Fruit fly (Drosophila melanogaster) whole organism, embryonic: ENCODE results near the gene mask.

ENCODE experiments used
- ATbp ChIP-seq: fragments of 200-800 bp; sonication (Bioruptor generic); optimal IDR thresholded peaks from 2 replicates; lab custom pipeline; 2017; ENCODE audit warnings: missing biosample characterization, mild to moderate bottlenecking, missing genetic modification characterization, missing genetic modification reagents
- Abd-B ChIP-seq: fragments of 200-800 bp; sonication (Bioruptor generic); optimal IDR thresholded peaks from 2 replicates; lab custom pipeline; 2018; ENCODE audit warnings: missing biosample characterization, mild to moderate bottlenecking, missing genetic modification characterization, moderate library complexity
- Atf-2 ChIP-seq: fragments of 200-800 bp; sonication (Bioruptor generic); optimal IDR thresholded peaks from 2 replicates; lab custom pipeline; 2016; ENCODE audit warnings: missing biosample characterization, missing genetic modification characterization
- Bdp1 ChIP-seq: fragments of 200-800 bp; sonication (Bioruptor generic); optimal IDR thresholded peaks from 3 replicates; lab custom pipeline; 2016; ENCODE audit warnings: missing biosample characterization, missing genetic modification characterization
- CG10267 ChIP-seq: fragments of 200-800 bp; sonication (Bioruptor generic); optimal IDR thresholded peaks from 2 replicates; lab custom pipeline; 2018; ENCODE audit warnings: missing biosample characterization, mild to moderate bottlenecking, missing genetic modification characterization, moderate library complexity
- CG11085 ChIP-seq: fragments of 200-800 bp; sonication (Bioruptor generic); IDR thresholded peaks from 2 replicates; pipeline ENCODE4 v1.3.6; 2022; ENCODE audit warnings: missing biosample characterization, missing genetic modification characterization
- CG11723 ChIP-seq: fragments of 200-800 bp; sonication (Bioruptor generic); optimal IDR thresholded peaks from 2 replicates; lab custom pipeline; 2017; ENCODE audit warnings: missing biosample characterization, mild to moderate bottlenecking, missing genetic modification characterization
- CG1233 ChIP-seq: fragments of 200-800 bp; sonication (Bioruptor generic); optimal IDR thresholded peaks from 4 replicates; lab custom pipeline; 2018; ENCODE audit warnings: missing biosample characterization, mild to moderate bottlenecking, missing genetic modification characterization
- CG13123 ChIP-seq: fragments of 200-800 bp; sonication (Bioruptor generic); optimal IDR thresholded peaks from 2 replicates; lab custom pipeline; 2016; ENCODE audit warnings: missing biosample characterization, missing genetic modification characterization
- CG1603 ChIP-seq: fragments of 200-800 bp; sonication (Bioruptor generic); optimal IDR thresholded peaks from 2 replicates; lab custom pipeline; 2019; ENCODE audit warnings: missing biosample characterization, mild to moderate bottlenecking, missing genetic modification characterization, moderate library complexity
- CG1647 ChIP-seq: fragments of 200-800 bp; sonication (Bioruptor generic); optimal IDR thresholded peaks from 3 replicates; lab custom pipeline; 2016; ENCODE audit warnings: missing biosample characterization, missing genetic modification characterization
- CG16815 ChIP-seq: fragments of 200-800 bp; sonication (Bioruptor generic); optimal IDR thresholded peaks from 3 replicates; lab custom pipeline; 2017; ENCODE audit warnings: missing biosample characterization, mild to moderate bottlenecking, missing genetic modification characterization
- CG17359 ChIP-seq: fragments of 200-800 bp; sonication (Bioruptor generic); optimal IDR thresholded peaks from 3 replicates; lab custom pipeline; 2018; ENCODE audit warnings: missing biosample characterization, mild to moderate bottlenecking, missing genetic modification characterization, moderate library complexity
- CG17361 ChIP-seq: fragments of 200-800 bp; sonication (Bioruptor generic); IDR thresholded peaks from 3 replicates; pipeline ENCODE4 v1.3.6; 2022; ENCODE audit warnings: missing biosample characterization, missing genetic modification characterization
- CG18011 ChIP-seq: fragments of 200-800 bp; sonication (Bioruptor generic); optimal IDR thresholded peaks from 2 replicates; lab custom pipeline; 2017; ENCODE audit warnings: missing biosample characterization, missing genetic modification characterization, mild to moderate bottlenecking, moderate library complexity, missing genotype
- CG3281 ChIP-seq: fragments of 200-800 bp; sonication (Bioruptor generic); optimal IDR thresholded peaks from 3 replicates; lab custom pipeline; 2017; ENCODE audit warnings: missing biosample characterization, mild to moderate bottlenecking, missing genetic modification characterization
- CG3995 ChIP-seq: fragments of 200-800 bp; sonication (Bioruptor generic); optimal IDR thresholded peaks from 3 replicates; lab custom pipeline; 2016; ENCODE audit warnings: missing biosample characterization, missing genetic modification characterization
- CG4360 ChIP-seq: fragments of 200-800 bp; sonication (Bioruptor generic); IDR thresholded peaks from 2 replicates; pipeline ENCODE4 v1.3.6; 2022; ENCODE audit warnings: missing biosample characterization, missing genetic modification characterization
- CG5180 ChIP-seq: fragments of 200-800 bp; sonication (Bioruptor generic); optimal IDR thresholded peaks from 3 replicates; lab custom pipeline; 2017; ENCODE audit warnings: missing biosample characterization, missing genetic modification characterization, mild to moderate bottlenecking, moderate library complexity, missing genetic modification reagents
- CG6272 ChIP-seq: fragments of 200-800 bp; sonication (Bioruptor generic); IDR thresholded peaks from 2 replicates; pipeline ENCODE4 v1.3.6; 2022; ENCODE audit warnings: missing biosample characterization, missing genetic modification characterization
- CG7963 ChIP-seq: fragments of 200-800 bp; sonication (Bioruptor generic); IDR thresholded peaks from 3 replicates; pipeline ENCODE4 v1.3.6; 2022; ENCODE audit warnings: missing biosample characterization, missing genetic modification characterization; ENCODE audit not compliant: partially characterized antibody
- CG7987 ChIP-seq: fragments of 200-800 bp; sonication (Bioruptor generic); optimal IDR thresholded peaks from 2 replicates; lab custom pipeline; 2018; ENCODE audit warnings: missing biosample characterization, mild to moderate bottlenecking, missing genetic modification characterization, moderate library complexity
- Gug ChIP-seq: fragments of 200-800 bp; sonication (Bioruptor generic); IDR thresholded peaks from 4 replicates; pipeline ENCODE4 v1.3.6; 2022; ENCODE audit warnings: missing biosample characterization, missing genetic modification characterization
- HLH4C ChIP-seq: fragments of 200-800 bp; sonication (Bioruptor generic); IDR thresholded peaks from 3 replicates; pipeline ENCODE4 v1.3.6; 2022; ENCODE audit warnings: missing biosample characterization, missing genetic modification characterization; ENCODE audit not compliant: partially characterized antibody
- Hand ChIP-seq: fragments of 200-800 bp; sonication (Bioruptor generic); optimal IDR thresholded peaks from 2 replicates; lab custom pipeline; 2017; ENCODE audit warnings: mild to moderate bottlenecking, missing biosample characterization, missing genetic modification reagents, missing genetic modification characterization
- Jarid2 ChIP-seq: fragments of 200-800 bp; sonication (Bioruptor generic); optimal IDR thresholded peaks from 3 replicates; lab custom pipeline; 2017; ENCODE audit warnings: mild to moderate bottlenecking, missing biosample characterization, missing genetic modification reagents, missing genetic modification characterization
- NC2β ChIP-seq: fragments of 200-800 bp; sonication (Bioruptor generic); optimal IDR thresholded peaks from 2 replicates; lab custom pipeline; 2016; ENCODE audit warnings: missing biosample characterization, missing genetic modification characterization
- Nf-YB ChIP-seq: fragments of 200-800 bp; sonication (Bioruptor generic); optimal IDR thresholded peaks from 3 replicates; lab custom pipeline; 2019; ENCODE audit warnings: missing biosample characterization, mild to moderate bottlenecking, missing genetic modification characterization, moderate library complexity
- Nf-YC ChIP-seq: fragments of 200-800 bp; optimal IDR thresholded peaks from 3 replicates; lab custom pipeline; 2019; ENCODE audit warnings: missing biosample characterization, mild to moderate bottlenecking, missing genetic modification characterization, moderate library complexity
- Poxn ChIP-seq: fragments of 200-800 bp; sonication (Bioruptor generic); IDR thresholded peaks from 2 replicates; pipeline ENCODE4 v1.3.6; 2022; ENCODE audit warnings: missing biosample characterization, missing genetic modification characterization
- Scr ChIP-seq: fragments of 200-800 bp; sonication (Bioruptor generic); IDR thresholded peaks from 2 replicates; pipeline ENCODE4 v1.3.6; 2022; ENCODE audit warnings: missing biosample characterization, missing genetic modification characterization; ENCODE audit not compliant: partially characterized antibody
- Xrp1 ChIP-seq: fragments of 200-800 bp; sonication (Bioruptor generic); IDR thresholded peaks from 2 replicates; pipeline ENCODE4 v1.3.6; 2022; ENCODE audit warnings: missing biosample characterization, missing genetic modification characterization
- abd-A ChIP-seq: fragments of 200-800 bp; sonication (Bioruptor generic); optimal IDR thresholded peaks from 3 replicates; lab custom pipeline; 2019; ENCODE audit warnings: missing biosample characterization, mild to moderate bottlenecking, missing genetic modification characterization, moderate library complexity
- croc ChIP-seq: fragments of 200-800 bp; sonication (Bioruptor generic); conservative IDR thresholded peaks from 3 replicates; pipeline ENCODE4 v1.3.6; 2022; ENCODE audit warnings: missing biosample characterization, missing genetic modification characterization
- crol ChIP-seq: fragments of 200-800 bp; sonication (Bioruptor generic); IDR thresholded peaks from 2 replicates; pipeline ENCODE4 v1.3.6; 2022; ENCODE audit warnings: missing biosample characterization, missing genetic modification characterization
- dan ChIP-seq: fragments of 200-800 bp; sonication (Bioruptor generic); IDR thresholded peaks from 2 replicates; pipeline ENCODE4 v1.3.6; 2022; ENCODE audit warnings: missing biosample characterization, missing genetic modification characterization
- ems ChIP-seq: fragments of 200-800 bp; sonication (Bioruptor generic); optimal IDR thresholded peaks from 3 replicates; lab custom pipeline; 2016; ENCODE audit warnings: missing biosample characterization, missing genetic modification characterization
- exex ChIP-seq: fragments of 200-800 bp; sonication (Bioruptor generic); optimal IDR thresholded peaks from 4 replicates; lab custom pipeline; 2018; ENCODE audit warnings: missing biosample characterization, mild to moderate bottlenecking, missing genetic modification characterization, moderate library complexity
- fu2 ChIP-seq: fragments of 200-800 bp; sonication (Bioruptor generic); optimal IDR thresholded peaks from 2 replicates; lab custom pipeline; 2016; ENCODE audit warnings: missing biosample characterization, missing genetic modification characterization
- gce ChIP-seq: fragments of 200-800 bp; sonication (Bioruptor generic); IDR thresholded peaks from 3 replicates; pipeline ENCODE4 v1.3.6; 2022; ENCODE audit warnings: missing biosample characterization, missing genetic modification characterization
- gcm ChIP-seq: fragments of 200-800 bp; sonication (Bioruptor generic); optimal IDR thresholded peaks from 2 replicates; lab custom pipeline; 2019; ENCODE audit warnings: missing biosample characterization, mild to moderate bottlenecking, missing genetic modification characterization, moderate library complexity
- grau ChIP-seq: fragments of 200-800 bp; optimal IDR thresholded peaks from 3 replicates; lab custom pipeline; 2019; ENCODE audit warnings: missing biosample characterization, mild to moderate bottlenecking, missing genetic modification characterization, moderate library complexity
- gro ChIP-seq: fragments of 200-800 bp; sonication (Bioruptor generic); optimal IDR thresholded peaks from 2 replicates; lab custom pipeline; 2016; ENCODE audit warnings: missing biosample characterization, missing genetic modification characterization
- jing ChIP-seq: fragments of 200-800 bp; sonication (Bioruptor generic); optimal IDR thresholded peaks from 2 replicates; lab custom pipeline; 2018; ENCODE audit warnings: missing biosample characterization, mild to moderate bottlenecking, missing genetic modification characterization
- kay ChIP-seq: fragments of 200-800 bp; sonication (Bioruptor generic); optimal IDR thresholded peaks from 2 replicates; lab custom pipeline; 2016; ENCODE audit warnings: missing biosample characterization, missing genetic modification characterization
- lmd ChIP-seq: fragments of 200-800 bp; sonication (Bioruptor generic); IDR thresholded peaks from 2 replicates; pipeline ENCODE4 v1.3.6; 2022; ENCODE audit warnings: missing biosample characterization, missing genetic modification characterization
- peb ChIP-seq: fragments of 200-800 bp; sonication (Bioruptor generic); IDR thresholded peaks from 2 replicates; pipeline ENCODE4 v1.3.6; 2022; ENCODE audit warnings: missing biosample characterization, missing genetic modification characterization
- phol ChIP-seq: fragments of 200-800 bp; sonication (Bioruptor generic); optimal IDR thresholded peaks from 3 replicates; lab custom pipeline; 2018; ENCODE audit warnings: missing biosample characterization, mild to moderate bottlenecking, missing genetic modification characterization, moderate library complexity
- ranshi ChIP-seq: fragments of 200-800 bp; sonication (Bioruptor generic); IDR thresholded peaks from 2 replicates; pipeline ENCODE4 v1.3.6; 2022; ENCODE audit warnings: missing biosample characterization, missing genetic modification characterization
- sna ChIP-seq: fragments of 200-800 bp; sonication (Bioruptor generic); IDR thresholded peaks from 2 replicates; pipeline ENCODE4 v1.3.6; 2022; ENCODE audit warnings: missing biosample characterization, missing genetic modification characterization; ENCODE audit not compliant: partially characterized antibody
- so ChIP-seq: fragments of 200-800 bp; sonication (Bioruptor generic); IDR thresholded peaks from 3 replicates; pipeline ENCODE4 v1.3.6; 2022; ENCODE audit warnings: missing biosample characterization, missing genetic modification characterization
- wor ChIP-seq: fragments of 200-800 bp; sonication (Bioruptor generic); IDR thresholded peaks from 2 replicates; pipeline ENCODE4 v1.3.6; 2022; ENCODE audit warnings: missing biosample characterization, missing genetic modification characterization

Gene mask

dm6 chr3R:24279291-24279690 is 48.9 kb downstream of the mask start, which contains the start of gene shps (continued):
- no peak for TF ChIP-seq Nf-YB (GFP tag; lab: Kevin White, UChicago)
- TF ChIP-seq lmd (GFP tag; lab: Robert Waterston, UW): no peak
- no peak for TF ChIP-seq crol (GFP tag; lab: Robert Waterston, UW)
- no peak for TF ChIP-seq CG4360 (GFP tag; lab: Robert Waterston, UW)
- TF ChIP-seq Xrp1 (GFP tag; lab: Robert Waterston, UW): no peak
- TF ChIP-seq CG11085: no peak
- no peak for TF ChIP-seq gcm (GFP tag; lab: Kevin White, UChicago)
- no peak for TF ChIP-seq CG10267 (tag; lab: Kevin White, UChicago)
- no peak for TF ChIP-seq ems (GFP tag; lab: Kevin White, UChicago)
- no peak for TF ChIP-seq Jarid2
- TF ChIP-seq CG7987: no peak
- TF ChIP-seq CG18011: no peak
- TF ChIP-seq CG1233 (GFP tag; lab: Kevin White, UChicago): no peak
- no peak for TF ChIP-seq CG6272
- TF ChIP-seq CG13123 (GFP tag; lab: Kevin White, UChicago): no peak
- TF ChIP-seq HLH4C (GFP tag; lab: Robert Waterston, UW): peak; percentile 98
- TF ChIP-seq Poxn (GFP tag; lab: Robert Waterston, UW): no peak
- TF ChIP-seq ATbp (GFP tag; lab: Kevin White, UChicago): no peak
- TF ChIP-seq Scr (GFP tag; lab: Robert Waterston, UW): peak; percentile 78
- no peak for TF ChIP-seq abd-A (tag; lab: Kevin White, UChicago)
- TF ChIP-seq peb (GFP tag; lab: Robert Waterston, UW): no peak
- TF ChIP-seq croc (GFP tag; lab: Robert Waterston, UW): no peak
- no peak for TF ChIP-seq Atf-2
- TF ChIP-seq CG16815 (GFP tag; lab: Kevin White, UChicago): no peak
- no peak for TF ChIP-seq fu2
- TF ChIP-seq jing (GFP tag; lab: Kevin White, UChicago): no peak
- no peak for TF ChIP-seq CG1647 (GFP tag; lab: Kevin White, UChicago)
- TF ChIP-seq grau (tag; lab: Kevin White, UChicago): no peak
- TF ChIP-seq Hand (GFP tag; lab: Kevin White, UChicago): no peak
- TF ChIP-seq CG5180 (GFP tag; lab: Kevin White, UChicago): no peak
- TF ChIP-seq Gug (GFP tag; lab: Robert Waterston, UW): no peak
- TF ChIP-seq Abd-B: no peak
- TF ChIP-seq exex: no peak
- no peak for TF ChIP-seq phol (tag; lab: Kevin White, UChicago)
- TF ChIP-seq so (GFP tag; lab: Robert Waterston, UW): no peak
- peak; percentile 75 for TF ChIP-seq sna
- TF ChIP-seq kay (GFP tag; lab: Kevin White, UChicago): no peak
- TF ChIP-seq CG1603 (tag; lab: Kevin White, UChicago): peak; percentile 3
- TF ChIP-seq NC2β (GFP tag; lab: Kevin White, UChicago): no peak
- TF ChIP-seq CG11723 (GFP tag; lab: Kevin White, UChicago): no peak
- no peak for TF ChIP-seq gro (GFP tag; lab: Kevin White, UChicago)
- TF ChIP-seq wor: no peak
- TF ChIP-seq CG7963 (GFP tag; lab: Robert Waterston, UW): peak; percentile 92
- TF ChIP-seq CG3995: no peak
- no peak for TF ChIP-seq CG17361 (GFP tag; lab: Robert Waterston, UW)
- no peak for TF ChIP-seq dan (GFP tag; lab: Robert Waterston, UW)
- TF ChIP-seq gce (GFP tag; lab: Robert Waterston, UW): no peak
- no peak for TF ChIP-seq CG3281 (GFP tag; lab: Kevin White, UChicago)
- no peak for TF ChIP-seq Bdp1 (GFP tag; lab: Kevin White, UChicago)
- no peak for TF ChIP-seq Nf-YC (tag; lab: Kevin White, UChicago)
- no peak for TF ChIP-seq ranshi (GFP tag; lab: Robert Waterston, UW)
- no peak for TF ChIP-seq CG17359 (tag; lab: Kevin White, UChicago)
